Fruit fly (Drosophila melanogaster) ovary, adult (tissue): ENCODE measurements around the gene CG15209.

ENCODE experiments used
- CG17801 ChIP-seq: fragments of 200-800 bp; optimal IDR thresholded peaks from 2 replicates; lab custom pipeline; 2019; ENCODE audit warnings: missing biosample characterization, mild to moderate bottlenecking, missing genetic modification characterization, moderate library complexity; ENCODE audit not compliant: partially characterized antibody

Gene CG15209

DNA sequence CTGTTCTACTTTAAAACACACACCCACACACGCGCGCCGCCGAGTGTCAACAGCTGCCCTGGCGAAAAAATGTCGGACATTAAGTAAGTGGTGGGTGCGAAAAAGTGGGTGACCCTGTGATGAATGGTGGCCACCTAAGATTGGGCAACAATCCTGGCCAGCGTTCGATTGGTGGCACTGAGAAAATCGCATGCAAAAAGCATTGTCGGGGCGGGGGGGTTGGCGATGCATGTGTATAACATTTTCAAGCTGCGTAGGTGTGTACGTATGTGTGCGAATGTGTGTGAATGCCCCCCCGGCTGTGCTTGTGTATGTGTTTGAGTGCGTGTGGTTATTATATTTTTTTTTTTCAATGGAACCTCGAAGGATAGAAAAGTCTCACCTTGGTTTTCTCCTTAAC is 15.8 kb downstream of the CG15209 start:
- no peak for TF ChIP-seq CG17801 (GFP tag; lab: Kevin White, UChicago)

DNA sequence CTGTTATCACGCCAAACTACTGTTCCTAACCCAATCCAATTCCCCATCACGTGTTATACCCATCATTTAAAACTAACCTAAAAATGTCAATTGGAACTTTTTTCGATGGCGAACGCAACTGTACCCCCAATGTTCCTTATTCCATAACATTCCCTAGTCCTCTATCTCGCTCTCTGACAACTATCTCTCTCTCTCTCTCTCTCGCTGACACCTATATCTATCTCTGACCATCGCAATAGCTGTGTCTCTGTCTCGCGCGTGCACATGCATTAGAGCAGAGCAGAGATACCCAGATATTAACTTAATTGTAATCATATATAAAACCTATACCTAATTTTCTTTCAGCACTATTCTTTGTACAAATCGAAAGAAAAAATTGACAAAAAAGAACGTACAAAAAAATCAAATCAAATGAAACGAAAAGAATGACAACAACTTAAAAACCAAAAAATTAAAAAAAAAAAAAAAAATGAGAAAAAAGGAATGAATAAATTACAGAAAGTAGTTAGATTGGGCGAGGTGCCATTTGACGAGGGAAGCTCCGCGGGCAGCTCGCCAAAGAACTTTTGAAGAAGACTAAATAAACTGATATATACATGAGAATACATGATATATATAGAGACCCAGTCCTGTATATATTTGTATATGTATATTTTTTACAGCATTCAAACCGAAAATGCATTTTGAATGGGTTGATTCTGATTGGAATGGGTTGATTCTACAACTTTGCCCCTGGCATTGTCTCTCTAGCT is 23.8 kb downstream of the CG15209 start:
- no peak for TF ChIP-seq CG17801 (GFP tag; lab: Kevin White, UChicago)

DNA sequence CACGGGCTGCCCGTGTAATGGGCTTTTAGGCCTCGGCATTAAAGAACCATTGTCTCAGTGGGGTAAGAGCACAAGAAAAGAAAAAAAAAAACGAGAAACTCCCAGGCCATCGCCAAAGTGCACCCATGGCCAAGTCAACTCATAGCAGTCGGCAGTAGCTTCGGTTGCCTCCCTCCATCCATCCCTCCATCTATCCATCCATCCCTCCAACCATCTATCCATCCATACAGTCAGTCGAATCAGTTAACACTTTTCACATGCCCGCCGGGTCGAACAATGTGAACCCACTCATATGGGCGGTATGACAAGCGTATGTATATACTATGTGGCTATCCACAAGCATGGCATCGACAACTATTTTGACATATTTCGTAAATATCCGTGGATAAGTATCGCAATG is 25.7 kb downstream of the CG15209 start:
- TF ChIP-seq CG17801 (GFP tag; lab: Kevin White, UChicago), result no peak

DNA sequence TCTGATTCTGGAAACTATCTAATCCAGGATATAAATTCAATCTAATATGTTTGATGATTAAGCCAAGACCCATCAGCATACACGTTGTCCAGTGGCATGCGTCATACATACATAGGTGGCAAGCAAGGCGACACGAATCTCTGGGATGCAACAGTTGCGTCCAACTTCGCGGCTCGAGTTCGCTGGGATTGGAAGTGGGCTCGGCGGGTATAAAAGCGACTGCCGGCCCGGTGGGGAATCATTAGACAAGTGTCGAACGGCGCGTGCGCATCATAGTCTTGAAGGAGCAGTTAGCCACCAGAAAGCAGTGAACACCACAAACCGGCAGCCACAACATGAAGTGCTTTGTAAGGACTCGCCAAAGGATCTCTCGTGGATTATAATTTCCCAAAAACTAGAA is 27.0 kb downstream of the CG15209 start, which contains the start of gene CG2157:
Gene CG2157, plus strand, starts transcription at position 240 of the 400 bp plus-strand sequence.
- TF ChIP-seq CG17801 (GFP tag; lab: Kevin White, UChicago), result no peak

DNA sequence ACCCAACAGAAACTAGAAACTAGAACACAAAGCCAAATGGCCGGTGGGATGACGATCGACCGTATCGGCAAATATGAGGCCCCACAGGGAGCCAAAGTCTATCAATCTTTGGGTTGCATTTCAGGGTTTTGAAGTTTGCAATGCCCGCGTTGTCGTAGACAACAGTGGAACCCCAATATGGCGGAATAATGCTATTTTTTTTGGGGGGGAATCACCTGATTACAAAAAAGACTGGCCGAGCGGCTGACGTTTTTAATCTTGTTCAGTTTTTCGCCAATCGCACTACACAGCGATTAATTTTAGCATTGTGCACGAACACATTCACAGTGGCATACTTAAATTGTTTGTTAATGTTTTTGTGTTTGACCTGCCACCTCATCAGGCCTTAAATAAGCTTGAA is 34.4 kb downstream of the CG15209 start:
- no peak for TF ChIP-seq CG17801 (GFP tag; lab: Kevin White, UChicago)

DNA sequence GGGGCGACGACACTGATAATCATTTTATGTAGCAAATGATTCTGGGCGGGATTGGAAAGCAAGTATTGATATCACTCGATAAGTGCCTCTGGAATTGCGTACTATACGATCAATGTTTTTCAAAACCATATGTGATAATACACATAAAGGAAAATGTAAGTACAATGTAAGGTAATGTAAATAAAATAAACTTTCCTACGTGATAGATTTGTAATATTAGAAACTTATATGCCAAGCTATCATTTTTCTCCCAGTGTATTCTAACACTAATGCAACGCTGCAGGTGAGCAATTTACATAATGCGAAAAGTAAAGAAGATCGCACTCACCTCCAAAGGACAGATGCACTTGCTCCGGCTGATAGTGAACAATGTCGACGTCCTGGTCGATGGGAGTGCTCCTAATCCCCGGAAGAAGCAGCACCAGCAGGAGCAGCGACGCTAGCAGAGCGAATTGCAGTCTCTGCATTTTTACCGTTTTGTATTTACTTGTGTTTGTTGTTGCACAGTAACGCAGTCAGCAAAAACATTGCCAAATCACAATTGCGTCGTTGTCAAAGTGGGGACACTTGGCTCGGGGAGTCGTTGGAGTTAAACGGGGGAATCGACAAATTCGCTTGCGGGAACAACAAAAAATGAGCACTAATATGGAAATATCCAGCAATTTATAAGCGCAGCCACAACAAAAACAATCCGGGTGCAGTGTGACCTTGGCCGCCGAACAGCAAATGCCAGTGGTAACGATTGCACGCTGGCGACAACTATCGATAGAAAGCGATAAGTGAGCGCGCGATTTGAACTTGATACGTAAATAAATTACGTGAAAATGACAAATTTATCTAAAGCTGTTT is 35.3 kb downstream of the CG15209 start, which contains the start of gene CG1637:
Gene CG1637, minus strand, starts transcription at position 807 of the 849 bp plus-strand sequence.
- peak; percentile 9 for TF ChIP-seq CG17801 (GFP tag; lab: Kevin White, UChicago)

DNA sequence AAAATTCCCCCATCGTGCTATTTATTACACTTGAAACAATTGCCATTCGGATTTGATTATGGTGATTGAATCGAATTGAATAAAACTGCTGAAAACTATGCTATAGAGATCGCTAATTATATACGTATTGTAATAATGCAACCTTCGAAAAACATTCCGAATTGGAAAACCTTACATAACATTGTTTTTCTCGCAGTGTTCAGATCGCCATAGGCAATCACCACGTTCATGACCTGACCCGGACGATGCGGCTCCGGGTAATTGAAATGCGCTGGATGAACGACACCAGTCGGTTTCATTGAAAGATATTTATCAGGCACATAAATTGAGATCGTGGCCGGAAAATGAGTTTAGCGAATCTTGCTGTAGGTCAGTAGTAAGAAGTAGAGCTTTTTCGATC is 40.8 kb downstream of the CG15209 start:
- no peak for TF ChIP-seq CG17801 (GFP tag; lab: Kevin White, UChicago)

DNA sequence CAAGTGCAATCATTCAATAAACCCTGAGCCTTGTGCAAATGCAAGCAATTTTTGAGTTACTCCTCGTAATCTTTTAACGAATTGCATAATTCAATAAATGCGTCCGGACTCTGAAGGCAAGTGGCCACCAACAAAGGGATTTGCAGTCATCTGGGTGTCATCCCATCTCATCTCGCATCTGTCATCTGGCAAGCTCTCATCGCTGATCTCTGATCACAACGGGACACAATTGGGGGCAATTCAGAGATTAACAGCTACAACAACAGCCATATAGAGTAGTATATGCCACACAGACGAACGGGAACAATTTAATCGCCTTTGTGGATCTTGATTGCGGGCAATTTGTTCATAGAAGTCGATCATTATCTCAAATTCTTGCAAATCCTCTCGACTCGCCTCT is 41.7 kb downstream of the CG15209 start:
- TF ChIP-seq CG17801 (GFP tag; lab: Kevin White, UChicago), result no peak

DNA sequence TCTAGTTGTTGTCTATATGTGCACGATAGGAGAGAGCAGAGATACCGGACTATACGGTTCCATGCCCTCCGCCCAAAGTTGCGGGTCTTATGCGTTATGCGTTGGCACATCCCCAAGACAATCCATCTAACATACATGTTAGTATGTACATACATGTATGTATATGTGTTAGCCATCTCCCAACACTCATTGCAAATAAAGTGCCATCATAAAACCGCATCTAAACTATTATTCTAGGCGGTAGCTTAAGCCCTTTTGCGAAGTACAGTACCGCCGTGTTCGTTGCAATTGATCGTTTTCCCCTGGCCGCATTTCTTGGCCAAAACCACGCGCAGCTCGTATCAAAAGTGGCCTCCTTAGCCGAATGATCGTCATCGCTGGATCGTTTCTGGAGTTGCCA is 44.4 kb downstream of the CG15209 start:
- TF ChIP-seq CG17801 (GFP tag; lab: Kevin White, UChicago), result no peak

DNA sequence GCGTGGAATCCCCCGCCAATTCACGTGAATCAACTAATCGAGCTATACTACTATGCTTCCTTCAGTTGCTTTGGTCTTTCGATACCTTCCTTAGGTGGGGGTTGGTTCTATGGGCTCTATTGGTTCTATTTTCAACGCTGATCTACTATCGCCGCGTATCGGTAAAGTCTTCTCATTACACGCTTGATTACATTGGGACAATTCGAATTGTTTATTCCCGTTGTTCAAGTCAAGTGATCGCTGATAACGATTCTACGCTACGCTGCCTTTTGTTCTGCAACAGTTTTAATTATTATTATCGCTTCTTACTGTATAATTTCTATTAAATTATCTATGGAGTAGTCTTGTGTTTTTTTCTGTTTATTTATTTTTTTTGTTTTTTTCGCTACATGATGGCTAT is 45.6 kb downstream of the CG15209 start:
- no peak for TF ChIP-seq CG17801 (GFP tag; lab: Kevin White, UChicago)

DNA sequence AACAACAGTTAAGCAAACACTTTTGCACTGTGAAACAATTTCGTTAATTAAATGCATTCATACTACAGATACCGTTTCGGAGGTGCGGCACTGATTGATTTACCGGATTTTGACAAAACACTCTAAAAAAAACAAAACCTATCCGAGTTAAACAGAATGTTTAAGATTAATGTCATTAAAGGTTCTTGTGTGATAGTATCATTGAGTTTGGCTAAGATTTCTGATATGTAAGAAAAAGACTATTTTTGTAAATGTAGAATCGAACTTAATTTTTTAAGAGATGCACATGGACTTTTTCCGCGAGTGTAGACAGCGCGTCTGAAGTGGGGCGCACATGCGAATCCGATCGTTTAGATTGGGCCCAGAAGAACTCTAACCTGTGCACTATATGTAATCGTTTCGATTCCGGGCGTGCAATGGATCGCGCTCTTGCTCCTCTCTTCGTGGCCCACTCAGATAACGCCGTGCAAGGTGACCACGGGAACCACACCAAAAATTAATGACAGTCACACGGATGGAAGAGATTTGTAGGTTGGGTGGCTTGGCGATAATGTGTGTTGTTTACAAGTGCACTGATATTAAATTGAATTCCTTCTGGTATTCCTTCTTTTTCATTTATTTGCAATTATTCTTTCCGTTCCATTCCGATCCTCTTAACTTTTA is 48.1 kb downstream of the CG15209 start:
- TF ChIP-seq CG17801 (GFP tag; lab: Kevin White, UChicago), result peak; percentile 47

DNA sequence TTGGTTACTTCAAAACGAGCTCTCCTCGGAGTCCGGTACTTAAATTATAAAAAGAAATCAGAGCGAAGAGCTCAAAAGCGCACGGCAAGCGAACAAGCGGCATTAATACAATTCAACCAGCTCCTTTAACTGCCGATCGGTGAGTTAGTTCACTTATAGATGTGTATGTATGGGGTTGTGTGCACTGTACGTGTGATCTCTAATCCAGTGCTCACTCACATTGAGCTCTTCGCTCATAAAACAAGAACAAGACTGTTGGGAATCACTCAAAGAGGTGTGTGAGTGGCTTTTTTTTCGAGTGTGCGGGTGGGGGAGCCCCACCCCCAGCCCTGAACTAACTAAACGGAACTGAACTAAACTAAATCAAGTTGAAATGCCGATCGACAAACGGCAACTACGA is 49.1 kb downstream of the CG15209 start, which contains the start of gene Ork1:
Gene Ork1, minus strand, starts transcription at position 101 of the 400 bp plus-strand sequence.
- TF ChIP-seq CG17801 (GFP tag; lab: Kevin White, UChicago), result no peak
